Fruit fly (Drosophila melanogaster): Measurements from ENCODE around the gene Tbh.

The Tbh gene

dm6 chrX:7955890-7956289 is 39.6 kb upstream of the Tbh start, which contains the start of the genes CG15332 and CG15330:
TSS of gene CG15332 (minus strand) at chrX:7955990.
TSS of gene CG15330 (plus strand) at chrX:7956064.
- TF ChIP-seq CG12659 (GFP tag; optimal IDR thresholded peaks at IDR 0.05) (no peak), CG30403 (GFP tag; optimal IDR thresholded peaks at IDR 0.05) (no peak), CG17612 (GFP tag; IDR thresholded peaks at IDR 0.05) (no peak), CG31224 (GFP tag; IDR thresholded peaks at IDR 0.05) (no peak), CG7786 (GFP tag; optimal IDR thresholded peaks at IDR 0.05) (no peak), Lhr (GFP tag; optimal IDR thresholded peaks at IDR 0.05) (no peak), CG15514 (GFP tag; optimal IDR thresholded peaks at IDR 0.05) (no peak), CG13894 (tag; optimal IDR thresholded peaks at IDR 0.05) (no peak), Myb (GFP tag; optimal IDR thresholded peaks at IDR 0.05) (no peak), CG10267 (tag; optimal IDR thresholded peaks at IDR 0.05) (no peak), Neu2 (GFP tag; optimal IDR thresholded peaks at IDR 0.05; ENCODE audit: borderline replicate concordance) (no peak)

DNA sequence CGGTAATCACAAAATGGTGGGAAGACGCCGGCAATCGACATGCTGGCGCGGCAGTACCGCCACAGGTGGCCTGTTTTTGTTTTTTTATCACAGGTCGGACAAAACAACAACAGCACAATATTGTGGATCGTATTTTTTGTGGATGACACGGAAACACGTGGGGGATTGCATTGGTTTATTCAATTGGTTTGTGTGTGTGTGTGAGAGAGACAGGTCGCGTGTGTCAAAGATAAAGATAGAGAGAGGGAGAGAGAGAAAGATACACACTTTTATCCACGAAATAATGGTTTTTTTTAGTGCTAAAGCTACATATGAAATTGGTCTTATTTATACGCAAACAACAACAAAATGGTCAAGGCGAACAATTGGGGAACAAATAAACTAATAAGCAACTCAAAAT is 36.5 kb upstream of the Tbh start:
- TF ChIP-seq CG1233 (GFP tag; optimal IDR thresholded peaks at IDR 0.05): no peak
- no peak for TF ChIP-seq CG18764 (GFP tag; optimal IDR thresholded peaks at IDR 0.05)
- TF ChIP-seq cwo (GFP tag; optimal IDR thresholded peaks at IDR 0.05): peak; percentile 28
- no peak for TF ChIP-seq Spps (tag; optimal IDR thresholded peaks at IDR 0.05)
- peak; percentile 86 for TF ChIP-seq dm (GFP tag; optimal IDR thresholded peaks at IDR 0.05)
- peak; percentile 60; the same call in 1 of the 3 replicates for TF ChIP-seq ci (GFP tag; IDR thresholded peaks at IDR 0.05)
- TF ChIP-seq fd3F (GFP tag; optimal IDR thresholded peaks at IDR 0.05): no peak
- peak; percentile 77 for TF ChIP-seq cg (GFP tag; optimal IDR thresholded peaks at IDR 0.05)
- TF ChIP-seq CG32772 (GFP tag; IDR thresholded peaks at IDR 0.05): 0 out of 2 replicates have a peak, but pooled peaks have one; percentile 34
- peak; percentile 33 for TF ChIP-seq CG1832 (GFP tag; optimal IDR thresholded peaks at IDR 0.05)
- no peak for TF ChIP-seq zf30C (GFP tag; optimal IDR thresholded peaks at IDR 0.05)
- 0 out of 2 replicates have a peak, but pooled peaks have one; percentile 15 for TF ChIP-seq CG32767 (GFP tag; IDR thresholded peaks at IDR 0.05)
- peak in 1 of 2 experiments; percentile 8 for TF ChIP-seq bsh (GFP tag; optimal IDR thresholded peaks at IDR 0.05)
- TF ChIP-seq zen (tag; optimal IDR thresholded peaks at IDR 0.05): peak; percentile 14
- no peak for TF ChIP-seq nmo (GFP tag; optimal IDR thresholded peaks at IDR 0.05)
- TF ChIP-seq tna (GFP tag; IDR thresholded peaks at IDR 0.05; ENCODE audit: partially characterized antibody): 0 out of 2 replicates have a peak, but pooled peaks have one; percentile 13
- peak; percentile 29 for TF ChIP-seq nom (GFP tag; optimal IDR thresholded peaks at IDR 0.05)
- peak; percentile 68 for TF ChIP-seq CG10321 (GFP tag; IDR thresholded peaks at IDR 0.05)
- peak; percentile 46; the same call in 1 of the 2 replicates for TF ChIP-seq chm (GFP tag; IDR thresholded peaks at IDR 0.05)
- TF ChIP-seq Side (GFP tag; optimal IDR thresholded peaks at IDR 0.05): no peak
- TF ChIP-seq Eip74EF (GFP tag; optimal IDR thresholded peaks at IDR 0.05): no peak
- TF ChIP-seq chinmo (GFP tag; IDR thresholded peaks at IDR 0.05; ENCODE audit: partially characterized antibody): 0 out of 4 replicates have a peak, but pooled peaks have one; percentile 68
- TF ChIP-seq Six4 (GFP tag; optimal IDR thresholded peaks at IDR 0.05): no peak
- no peak for TF ChIP-seq CG18476 (GFP tag; optimal IDR thresholded peaks at IDR 0.05)
- peak; percentile 84 for TF ChIP-seq CG4360 (GFP tag; IDR thresholded peaks at IDR 0.05)
- TF ChIP-seq CG9437 (GFP tag; optimal IDR thresholded peaks at IDR 0.05): peak; percentile 4
- TF ChIP-seq Max (GFP tag; optimal IDR thresholded peaks at IDR 0.05): peak; percentile 56
- TF ChIP-seq Jarid2 (GFP tag; optimal IDR thresholded peaks at IDR 0.05): no peak
- peak; percentile 85 for TF ChIP-seq sqz (GFP tag; optimal IDR thresholded peaks at IDR 0.05)
- no peak for TF ChIP-seq aop (GFP tag; IDR thresholded peaks at IDR 0.05)
- no peak for TF ChIP-seq ftz-f1 (GFP tag; optimal IDR thresholded peaks at IDR 0.05)
- TF ChIP-seq Hr78 (GFP tag; optimal IDR thresholded peaks at IDR 0.05): peak in 1 of 2 experiments; percentile 22
- peak; percentile 2 for TF ChIP-seq YL-1 (GFP tag; optimal IDR thresholded peaks at IDR 0.05)
- TF ChIP-seq Trl (optimal IDR thresholded peaks at IDR 0.05): peak; percentile 35 to 50
- TF ChIP-seq Trl (GFP tag; optimal IDR thresholded peaks at IDR 0.05): no peak
- peak; percentile 63; the same call in 1 of the 3 replicates for TF ChIP-seq CG34422 (GFP tag; IDR thresholded peaks at IDR 0.05)
- peak; percentile 20; the same call in 1 of the 2 replicates for TF ChIP-seq Drgx (GFP tag; IDR thresholded peaks at IDR 0.05)
- TF ChIP-seq CG8765 (GFP tag; IDR thresholded peaks at IDR 0.05): no peak

All from whole organism, embryonic.